Worm (Caenorhabditis elegans): ENCODE data around the gene F35E8.9.

F35E8.9 gene

DNA sequence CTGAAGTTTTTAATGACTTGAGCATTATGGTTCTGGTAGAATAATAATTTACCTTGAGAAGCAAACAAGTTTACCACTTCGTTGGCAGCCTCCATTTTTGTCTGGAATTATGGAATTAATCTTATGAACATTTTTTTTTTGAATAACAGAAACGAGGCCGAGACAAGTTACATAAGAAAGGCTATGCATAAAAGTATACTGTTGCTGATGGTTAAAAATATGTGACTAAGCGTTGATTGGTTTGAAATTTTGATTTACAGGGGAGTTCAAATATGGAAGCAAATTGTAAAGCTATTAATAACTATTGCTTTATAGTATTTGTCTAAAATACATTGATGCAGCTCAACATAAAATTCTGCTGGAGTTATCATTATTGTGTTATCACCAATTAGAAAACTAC is 28.6 kb downstream of the F35E8.9 start, which contains the start of gene cgt-1:
Gene cgt-1 (minus strand): TSS at position 101 of the 400 bp plus-strand sequence.
- no peak for TF ChIP-seq ceh-48 (tag; optimal IDR thresholded peaks at IDR 0.05)
- TF ChIP-seq ref-2 (tag; optimal IDR thresholded peaks at IDR 0.05), result no peak
- TF ChIP-seq dve-1 (tag; optimal IDR thresholded peaks at IDR 0.05), result no peak
- no peak for TF ChIP-seq gmeb-2 (tag; optimal IDR thresholded peaks at IDR 0.05)
- TF ChIP-seq unc-3 (GFP tag; conservative IDR thresholded peaks at IDR 0.05), result no peak
- TF ChIP-seq unc-3 (tag; optimal IDR thresholded peaks at IDR 0.05), result no peak
- TF ChIP-seq ahr-1 (tag; optimal IDR thresholded peaks at IDR 0.05), result no peak
- TF ChIP-seq C08G9.2 (tag; optimal IDR thresholded peaks at IDR 0.05), result no peak
- TF ChIP-seq C38D4.7 (GFP tag; optimal IDR thresholded peaks at IDR 0.05), result no peak
- no peak for TF ChIP-seq tbx-7 (tag; optimal IDR thresholded peaks at IDR 0.05)
- no peak for TF ChIP-seq ceh-30 (tag; optimal IDR thresholded peaks at IDR 0.05)
- TF ChIP-seq lin-11 (tag; optimal IDR thresholded peaks at IDR 0.05), result no peak
- TF ChIP-seq elt-2 (tag; optimal IDR thresholded peaks at IDR 0.05), result no peak
- TF ChIP-seq ceh-18 (tag; optimal IDR thresholded peaks at IDR 0.05), result no peak
- TF ChIP-seq hlh-15 (tag; optimal IDR thresholded peaks at IDR 0.05), result no peak
- no peak for TF ChIP-seq fkh-6 (tag; optimal IDR thresholded peaks at IDR 0.05)

DNA sequence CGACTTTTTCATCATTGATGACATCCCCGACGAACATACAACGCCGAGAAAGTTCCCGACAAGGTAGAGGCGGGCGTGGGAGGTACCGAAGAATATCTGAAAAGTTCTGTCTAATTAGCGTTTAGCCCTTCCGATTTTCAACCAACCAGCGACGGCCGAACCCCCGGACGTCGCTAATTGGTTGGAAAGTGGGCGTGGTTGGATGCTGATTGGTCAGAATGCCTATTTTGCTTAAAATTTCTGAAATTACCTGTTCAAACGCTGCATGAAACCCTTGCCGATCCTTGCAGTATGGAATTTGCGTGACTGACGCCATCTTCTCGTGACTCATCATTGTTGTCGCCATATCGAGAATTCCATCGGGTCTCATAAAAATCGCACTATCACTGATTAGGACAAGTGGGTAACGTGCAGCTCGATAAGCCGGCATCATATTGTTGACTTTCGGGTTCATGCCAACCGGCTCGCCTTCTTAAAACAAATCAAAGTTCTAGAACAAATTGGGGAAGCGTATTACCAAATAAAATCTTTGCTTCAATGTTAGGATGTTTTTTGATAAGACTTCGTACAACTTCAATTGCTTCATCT is 29.6 kb downstream of the F35E8.9 start:
- TF ChIP-seq fkh-6 (tag; optimal IDR thresholded peaks at IDR 0.05) (no peak), ceh-24 (tag; optimal IDR thresholded peaks at IDR 0.05) (no peak), ceh-6 (GFP tag; optimal IDR thresholded peaks at IDR 0.05) (no peak), tbx-7 (tag; optimal IDR thresholded peaks at IDR 0.05) (no peak), Y22D7AL.16 (tag; optimal IDR thresholded peaks at IDR 0.05) (no peak), unc-3 (GFP tag; conservative IDR thresholded peaks at IDR 0.05) (no peak), unc-3 (tag; optimal IDR thresholded peaks at IDR 0.05) (no peak), gmeb-2 (tag; optimal IDR thresholded peaks at IDR 0.05) (no peak), madf-2 (tag; optimal IDR thresholded peaks at IDR 0.05) (no peak), nfya-1 (tag; optimal IDR thresholded peaks at IDR 0.05) (peak; percentile 34), ama-1 (optimal IDR thresholded peaks at IDR 0.05) (no peak), hlh-8 (tag; optimal IDR thresholded peaks at IDR 0.05) (no peak), elt-2 (tag; optimal IDR thresholded peaks at IDR 0.05) (peak; percentile 66), lim-6 (tag; optimal IDR thresholded peaks at IDR 0.05) (no peak), tbx-2 (tag; optimal IDR thresholded peaks at IDR 0.05) (no peak), dve-1 (tag; optimal IDR thresholded peaks at IDR 0.05) (no peak), pros-1 (tag; optimal IDR thresholded peaks at IDR 0.05) (no peak), sox-2 (GFP tag; IDR thresholded peaks at IDR 0.05) (no peak)

DNA sequence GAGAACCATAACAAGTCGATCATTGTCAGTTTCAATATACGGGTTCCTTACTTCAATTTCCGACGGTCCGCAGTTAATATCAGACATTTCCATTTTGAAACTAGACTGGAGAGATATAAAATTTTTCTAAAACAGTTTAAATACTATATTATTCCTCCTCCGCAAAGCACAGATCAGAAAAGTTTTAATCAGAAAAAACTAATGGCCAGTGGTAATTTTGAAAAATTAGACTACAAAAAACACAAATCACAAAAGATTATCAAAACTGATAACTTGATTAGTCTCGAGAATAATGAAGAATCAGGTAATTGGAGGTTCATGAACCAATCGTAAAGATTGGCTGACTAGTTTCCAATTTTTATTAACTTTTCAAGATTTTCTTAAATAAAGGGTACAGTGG is 31.4 kb downstream of the F35E8.9 start, which contains the start of gene T06C12.9:
Gene T06C12.9 (minus strand): TSS at position 101 of the 400 bp plus-strand sequence.
- TF ChIP-seq mec-3 (tag; optimal IDR thresholded peaks at IDR 0.05; ENCODE audit: borderline replicate concordance) (no peak), rnt-1 (tag; optimal IDR thresholded peaks at IDR 0.05) (no peak), gmeb-2 (tag; optimal IDR thresholded peaks at IDR 0.05) (no peak)

DNA sequence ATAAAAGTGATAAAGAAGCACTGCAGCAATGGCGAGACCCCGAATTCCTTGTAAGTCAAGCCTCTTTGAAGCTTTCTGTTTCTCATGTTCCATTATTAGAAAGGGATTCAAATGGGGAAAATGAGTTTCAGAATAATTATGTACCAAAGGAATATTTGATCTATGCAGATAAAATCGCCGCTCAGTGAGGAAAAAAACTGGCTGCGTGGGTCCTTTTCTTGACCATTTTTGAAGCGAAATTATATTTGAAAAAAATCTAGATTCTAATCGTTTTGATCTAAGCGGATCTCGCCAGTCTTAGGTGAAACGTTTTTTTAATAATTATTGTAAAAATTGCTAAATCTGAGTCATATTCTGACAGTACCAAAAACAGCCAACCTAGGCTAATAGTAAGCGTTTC is 32.7 kb downstream of the F35E8.9 start, which contains the start of gene oac-42:
Gene oac-42 (minus strand): TSS at position 101 of the 400 bp plus-strand sequence.
- no peak for TF ChIP-seq ztf-16 (tag; optimal IDR thresholded peaks at IDR 0.05)
- no peak for TF ChIP-seq hlh-8 (tag; optimal IDR thresholded peaks at IDR 0.05)
- TF ChIP-seq nhr-11 (tag; optimal IDR thresholded peaks at IDR 0.05), result no peak
- TF ChIP-seq K02D7.2 (tag; optimal IDR thresholded peaks at IDR 0.05), result no peak
- no peak for TF ChIP-seq pqm-1 (tag; optimal IDR thresholded peaks at IDR 0.05)
- TF ChIP-seq ceh-48 (tag; optimal IDR thresholded peaks at IDR 0.05), result no peak
- TF ChIP-seq pag-3 (tag; optimal IDR thresholded peaks at IDR 0.05; ENCODE audit: borderline replicate concordance), result no peak

DNA sequence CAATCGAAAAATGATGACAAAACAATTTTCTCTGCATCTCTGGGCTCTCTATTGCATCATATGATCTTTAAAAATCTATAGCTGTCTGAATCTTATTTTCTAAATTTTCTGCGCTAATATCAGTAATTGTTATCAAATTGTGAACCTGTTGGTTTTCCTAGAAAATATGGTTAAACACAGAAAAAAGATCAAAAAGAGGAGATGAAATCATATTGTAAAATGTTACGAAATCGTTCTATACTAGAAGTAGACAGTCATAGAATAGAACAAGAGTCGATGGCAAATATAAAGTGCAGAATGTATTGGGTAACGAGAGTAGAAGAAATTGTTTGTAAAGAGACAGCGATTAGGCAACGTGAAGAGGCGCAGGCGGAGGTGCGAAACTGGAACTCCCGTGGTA is 36.7 kb downstream of the F35E8.9 start:
- TF ChIP-seq C08G9.2 (tag; optimal IDR thresholded peaks at IDR 0.05), result no peak
- no peak for TF ChIP-seq ceh-2 (tag; optimal IDR thresholded peaks at IDR 0.05)
- TF ChIP-seq elt-2 (tag; optimal IDR thresholded peaks at IDR 0.05), result peak; percentile 32
- TF ChIP-seq ceh-34 (tag; optimal IDR thresholded peaks at IDR 0.05), result no peak
